Fruit fly (Drosophila melanogaster) whole organism, embryonic: Measurements from ENCODE around the gene CG9328.

ENCODE experiments used
- Adf1 ChIP-seq: fragments of 200-800 bp; sonication (Bioruptor generic); IDR thresholded peaks from 2 replicates; pipeline ENCODE4 v1.3.6; 2022; ENCODE audit warnings: missing biosample characterization, missing genetic modification characterization
- Antp ChIP-seq: fragments of 200-800 bp; sonication (Bioruptor generic); optimal IDR thresholded peaks from 3 replicates; lab custom pipeline; 2016; ENCODE audit warnings: missing biosample characterization, missing genetic modification characterization
- CG11398 ChIP-seq: fragments of 200-800 bp; sonication (Bioruptor generic); optimal IDR thresholded peaks from 2 replicates; lab custom pipeline; 2016; ENCODE audit warnings: missing biosample characterization, missing genetic modification characterization
- CG11723 ChIP-seq: fragments of 200-800 bp; sonication (Bioruptor generic); optimal IDR thresholded peaks from 2 replicates; lab custom pipeline; 2017; ENCODE audit warnings: missing biosample characterization, mild to moderate bottlenecking, missing genetic modification characterization
- CG12071 ChIP-seq: fragments of 200-800 bp; sonication (Bioruptor generic); optimal IDR thresholded peaks from 3 replicates; lab custom pipeline; 2018; ENCODE audit warnings: missing biosample characterization, mild to moderate bottlenecking, missing genetic modification characterization
- CG12155 ChIP-seq: fragments of 200-800 bp; sonication (Bioruptor generic); optimal IDR thresholded peaks from 3 replicates; lab custom pipeline; 2016; ENCODE audit warnings: missing biosample characterization, missing genetic modification characterization
- CG12391 ChIP-seq: fragments of 200-800 bp; sonication (Bioruptor generic); optimal IDR thresholded peaks from 3 replicates; lab custom pipeline; 2018; ENCODE audit warnings: missing biosample characterization, mild to moderate bottlenecking, missing genetic modification characterization, moderate library complexity
- CG13424 ChIP-seq: fragments of 200-800 bp; sonication (Bioruptor generic); optimal IDR thresholded peaks from 2 replicates; lab custom pipeline; 2019; ENCODE audit warnings: missing biosample characterization, mild to moderate bottlenecking, missing genetic modification characterization, moderate library complexity
- CG15011 ChIP-seq: fragments of 200-800 bp; sonication (Bioruptor generic); optimal IDR thresholded peaks from 3 replicates; lab custom pipeline; 2018; ENCODE audit warnings: missing biosample characterization, mild to moderate bottlenecking, missing genetic modification characterization
- CG1529 ChIP-seq: fragments of 200-800 bp; sonication (Bioruptor generic); optimal IDR thresholded peaks from 3 replicates; lab custom pipeline; 2018; ENCODE audit warnings: missing biosample characterization, missing genetic modification characterization
- CG2202 ChIP-seq: fragments of 200-800 bp; sonication (Bioruptor generic); optimal IDR thresholded peaks from 2 replicates; lab custom pipeline; 2018; ENCODE audit warnings: missing biosample characterization, mild to moderate bottlenecking, missing genetic modification characterization
- CG30431 ChIP-seq: fragments of 200-800 bp; sonication (Bioruptor generic); optimal IDR thresholded peaks from 2 replicates; lab custom pipeline; 2017; ENCODE audit warnings: missing biosample characterization, missing genetic modification characterization
- CG34422 ChIP-seq: fragments of 200-800 bp; sonication (Bioruptor generic); IDR thresholded peaks from 3 replicates; pipeline ENCODE4 v1.3.6; 2022; ENCODE audit warnings: missing biosample characterization, missing genetic modification characterization
- CG3847 ChIP-seq: fragments of 200-800 bp; sonication (Bioruptor generic); IDR thresholded peaks from 2 replicates; pipeline ENCODE4 v1.3.6; 2022; ENCODE audit warnings: missing biosample characterization, missing genetic modification characterization
- CG4328 ChIP-seq: fragments of 200-800 bp; sonication (Bioruptor generic); optimal IDR thresholded peaks from 3 replicates; lab custom pipeline; 2017; ENCODE audit warnings: missing biosample characterization, missing genetic modification reagents, missing genetic modification characterization
- CG4360 ChIP-seq: fragments of 200-800 bp; sonication (Bioruptor generic); IDR thresholded peaks from 2 replicates; pipeline ENCODE4 v1.3.6; 2022; ENCODE audit warnings: missing biosample characterization, missing genetic modification characterization
- CG4404 ChIP-seq: fragments of 200-800 bp; sonication (Bioruptor generic); IDR thresholded peaks from 2 replicates; pipeline ENCODE4 v1.3.6; 2022; ENCODE audit warnings: missing biosample characterization, missing genetic modification characterization
- CG7987 ChIP-seq: fragments of 200-800 bp; sonication (Bioruptor generic); optimal IDR thresholded peaks from 2 replicates; lab custom pipeline; 2018; ENCODE audit warnings: missing biosample characterization, mild to moderate bottlenecking, missing genetic modification characterization, moderate library complexity
- CG9215 ChIP-seq: fragments of 200-800 bp; sonication (Bioruptor generic); IDR thresholded peaks from 2 replicates; pipeline ENCODE4 v1.3.6; 2022; ENCODE audit warnings: missing biosample characterization, missing genetic modification characterization
- D ChIP-seq, 2 experiments: fragments of 200-800 bp in 1 of 2; fragments of >200 bp in 1 of 2; sonication (Bioruptor generic) in 1 of 2; optimal IDR thresholded peaks; 2 replicates in 1 of 2; 3 replicates in 1 of 2; lab custom pipeline; 2017; ENCODE audit warnings: mild to moderate bottlenecking in 1 of 2, missing biosample characterization in 1 of 2, missing genetic modification characterization in 1 of 2, missing genetic modification reagents in 1 of 2
- Dad ChIP-seq: fragments of 200-800 bp; sonication (Bioruptor generic); optimal IDR thresholded peaks from 3 replicates; lab custom pipeline; 2016; ENCODE audit warnings: missing biosample characterization, missing genetic modification characterization
- Deaf1 ChIP-seq: fragments of 200-800 bp; optimal IDR thresholded peaks from 3 replicates; lab custom pipeline; 2019; ENCODE audit warnings: missing biosample characterization, mild to moderate bottlenecking, missing genetic modification characterization, moderate library complexity
- Dfd ChIP-seq, 2 experiments: fragments of >200 bp; optimal IDR thresholded peaks; 2 replicates each; lab custom pipeline; 2017; ENCODE audit warnings: missing biosample characterization in 2 of 2, missing genetic modification characterization in 2 of 2
- Eip74EF ChIP-seq, 2 experiments: fragments of 200-800 bp in 1 of 2; fragments of >200 bp in 1 of 2; sonication (Bioruptor generic) in 1 of 2; optimal IDR thresholded peaks; 2 replicates each; lab custom pipeline; 2017 to 2019; ENCODE audit warnings: missing biosample characterization in 2 of 2, missing genetic modification characterization in 2 of 2, mild to moderate bottlenecking in 1 of 2, moderate library complexity in 1 of 2
- Hr39 ChIP-seq: fragments of >200 bp; optimal IDR thresholded peaks from 2 replicates; lab custom pipeline; 2017
- Hr51 ChIP-seq, 2 experiments: fragments of 200-800 bp; sonication (Bioruptor generic); optimal IDR thresholded peaks; 2 replicates in 1 of 2; 3 replicates in 1 of 2; lab custom pipeline; 2016 to 2018; ENCODE audit warnings: missing biosample characterization in 2 of 2, missing genetic modification characterization in 2 of 2, mild to moderate bottlenecking in 1 of 2, moderate library complexity in 1 of 2
- Hr78 ChIP-seq, 2 experiments: fragments of 200-800 bp in 1 of 2; fragments of >200 bp in 1 of 2; sonication (Bioruptor generic) in 1 of 2; optimal IDR thresholded peaks; 2 replicates each; lab custom pipeline; 2017 to 2019; ENCODE audit warnings: missing biosample characterization in 2 of 2, missing genetic modification characterization in 2 of 2, mild to moderate bottlenecking in 1 of 2, moderate library complexity in 1 of 2
- MTF-1 ChIP-seq: fragments of 200-800 bp; sonication (Bioruptor generic); optimal IDR thresholded peaks from 2 replicates; lab custom pipeline; 2018; ENCODE audit warnings: missing biosample characterization, mild to moderate bottlenecking, missing genetic modification characterization, borderline replicate concordance
- Max ChIP-seq: fragments of 200-800 bp; sonication (Bioruptor generic); optimal IDR thresholded peaks from 2 replicates; lab custom pipeline; 2016; ENCODE audit warnings: missing biosample characterization, mild to moderate bottlenecking, missing genetic modification characterization
- NfI ChIP-seq: fragments of 200-800 bp; sonication (Bioruptor generic); optimal IDR thresholded peaks from 3 replicates; lab custom pipeline; 2018; ENCODE audit warnings: missing biosample characterization, mild to moderate bottlenecking, missing genetic modification characterization, moderate library complexity
- Oli ChIP-seq: fragments of 200-800 bp; sonication (Bioruptor generic); optimal IDR thresholded peaks from 2 replicates; lab custom pipeline; 2018; ENCODE audit warnings: missing biosample characterization, mild to moderate bottlenecking, missing genetic modification characterization, moderate library complexity
- Rx ChIP-seq: fragments of 200-800 bp; sonication (Bioruptor generic); IDR thresholded peaks from 2 replicates; pipeline ENCODE4 v1.3.6; 2022; ENCODE audit warnings: missing biosample characterization, missing genetic modification characterization
- Usf ChIP-seq: fragments of 200-800 bp; sonication (Bioruptor generic); optimal IDR thresholded peaks from 2 replicates; lab custom pipeline; 2017; ENCODE audit warnings: missing genotype, missing biosample characterization, missing genetic modification characterization
- bigmax ChIP-seq: fragments of 200-800 bp; sonication (Bioruptor generic); optimal IDR thresholded peaks from 2 replicates; lab custom pipeline; 2018; ENCODE audit warnings: missing biosample characterization, mild to moderate bottlenecking, missing genetic modification characterization
- cato ChIP-seq: fragments of 200-800 bp; sonication (Bioruptor generic); optimal IDR thresholded peaks from 2 replicates; lab custom pipeline; 2016; ENCODE audit warnings: missing biosample characterization, missing genetic modification characterization, borderline replicate concordance
- disco-r ChIP-seq: fragments of 200-800 bp; sonication (Bioruptor generic); optimal IDR thresholded peaks from 2 replicates; lab custom pipeline; 2016; ENCODE audit warnings: missing biosample characterization, missing genetic modification characterization
- ewg ChIP-seq: fragments of 200-800 bp; sonication (Bioruptor generic); optimal IDR thresholded peaks from 3 replicates; lab custom pipeline; 2017; ENCODE audit warnings: mild to moderate bottlenecking, missing biosample characterization, missing genetic modification reagents, missing genetic modification characterization
- eyg ChIP-seq: fragments of 200-800 bp; sonication (Bioruptor generic); optimal IDR thresholded peaks from 3 replicates; lab custom pipeline; 2016; ENCODE audit warnings: missing biosample characterization, missing genetic modification characterization
- ftz-f1 ChIP-seq: fragments of 200-800 bp; sonication (Bioruptor generic); optimal IDR thresholded peaks from 2 replicates; lab custom pipeline; 2016; ENCODE audit warnings: missing biosample characterization, missing genetic modification characterization
- gfzf ChIP-seq: fragments of 200-800 bp; sonication (Bioruptor generic); optimal IDR thresholded peaks from 2 replicates; lab custom pipeline; 2016; ENCODE audit warnings: missing biosample characterization, mild to moderate bottlenecking, missing genetic modification characterization, moderate library complexity
- hbn ChIP-seq: fragments of 200-800 bp; sonication (Bioruptor generic); IDR thresholded peaks from 2 replicates; pipeline ENCODE4 v1.3.6; 2022; ENCODE audit warnings: missing biosample characterization, missing genetic modification characterization; ENCODE audit not compliant: partially characterized antibody
- lmd ChIP-seq: fragments of 200-800 bp; sonication (Bioruptor generic); IDR thresholded peaks from 2 replicates; pipeline ENCODE4 v1.3.6; 2022; ENCODE audit warnings: missing biosample characterization, missing genetic modification characterization
- nau ChIP-seq: fragments of 200-800 bp; sonication (Bioruptor generic); optimal IDR thresholded peaks from 3 replicates; lab custom pipeline; 2017; ENCODE audit warnings: missing biosample characterization, mild to moderate bottlenecking, missing genetic modification characterization, missing genetic modification reagents
- pb ChIP-seq: fragments of 200-800 bp; sonication (Bioruptor generic); optimal IDR thresholded peaks from 3 replicates; lab custom pipeline; 2016; ENCODE audit warnings: missing biosample characterization, missing genetic modification characterization
- pzg ChIP-seq: fragments of 200-800 bp; sonication (Bioruptor generic); optimal IDR thresholded peaks from 3 replicates; lab custom pipeline; 2018; ENCODE audit warnings: missing biosample characterization, mild to moderate bottlenecking, missing genetic modification characterization, moderate library complexity
- run ChIP-seq: fragments of 200-800 bp; sonication (Bioruptor generic); optimal IDR thresholded peaks from 3 replicates; lab custom pipeline; 2018; ENCODE audit warnings: missing biosample characterization, mild to moderate bottlenecking, missing genetic modification characterization
- slbo ChIP-seq: fragments of 200-800 bp; sonication (Bioruptor generic); IDR thresholded peaks from 2 replicates; pipeline ENCODE4 v1.3.6; 2022; ENCODE audit warnings: missing biosample characterization, missing genetic modification characterization
- sob ChIP-seq: fragments of 200-800 bp; sonication (Bioruptor generic); IDR thresholded peaks from 2 replicates; pipeline ENCODE4 v1.3.6; 2022; ENCODE audit warnings: missing biosample characterization, missing genetic modification characterization
- stc ChIP-seq: fragments of 200-800 bp; sonication (Bioruptor generic); IDR thresholded peaks from 2 replicates; pipeline ENCODE4 v1.3.6; 2022; ENCODE audit warnings: missing biosample characterization, missing genetic modification characterization
- wek ChIP-seq: fragments of 200-800 bp; sonication (Bioruptor generic); optimal IDR thresholded peaks from 3 replicates; lab custom pipeline; 2018; ENCODE audit warnings: missing biosample characterization, mild to moderate bottlenecking, missing genetic modification characterization, moderate library complexity
- wor ChIP-seq: fragments of 200-800 bp; sonication (Bioruptor generic); IDR thresholded peaks from 2 replicates; pipeline ENCODE4 v1.3.6; 2022; ENCODE audit warnings: missing biosample characterization, missing genetic modification characterization

CG9328 gene

DNA sequence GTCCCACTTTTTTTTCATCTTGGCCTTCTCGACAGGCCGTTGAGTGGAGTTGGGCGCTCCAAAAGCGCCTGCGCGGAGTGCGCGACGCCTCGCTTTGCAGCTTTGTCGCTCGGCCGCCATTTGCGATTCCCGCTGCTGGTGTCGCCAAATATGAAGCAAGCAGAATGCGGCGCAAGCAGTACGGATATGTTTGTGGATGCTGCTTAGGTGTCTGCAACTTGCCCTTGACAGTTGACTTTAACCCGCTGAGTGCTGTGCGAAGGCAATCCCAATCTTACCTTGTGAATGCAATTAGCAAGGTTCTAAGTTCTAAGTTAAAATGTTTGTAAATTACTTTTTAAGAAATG, 24.5 kb downstream of the CG9328 start (continued):
- TF ChIP-seq CG7987 (GFP tag; lab: Kevin White, UChicago): no peak
- no peak for TF ChIP-seq bigmax
- peak; percentile 6 for TF ChIP-seq ftz-f1 (GFP tag; lab: Kevin White, UChicago)
- no peak for TF ChIP-seq hbn (GFP tag; lab: Robert Waterston, UW)
- TF ChIP-seq CG12155 (GFP tag; lab: Kevin White, UChicago): no peak
- TF ChIP-seq CG34422 (GFP tag; lab: Robert Waterston, UW): no peak
- TF ChIP-seq CG1529 (GFP tag; lab: Kevin White, UChicago): no peak
- TF ChIP-seq Deaf1 (tag; lab: Kevin White, UChicago): peak; percentile 22
- TF ChIP-seq CG11723 (GFP tag; lab: Kevin White, UChicago): no peak
- no peak for TF ChIP-seq CG15011 (GFP tag; lab: Kevin White, UChicago)
- TF ChIP-seq wek (GFP tag; lab: Kevin White, UChicago): no peak
- TF ChIP-seq Hr51 (GFP tag; optimal IDR thresholded peaks at IDR 0.05; lab: Kevin White, UChicago): no peak
- no peak for TF ChIP-seq CG12391
- no peak for TF ChIP-seq wor (GFP tag; lab: Robert Waterston, UW)
- no peak for TF ChIP-seq gfzf
- no peak for TF ChIP-seq slbo (GFP tag; lab: Robert Waterston, UW)
- TF ChIP-seq CG30431: no peak
- no peak for TF ChIP-seq sob (GFP tag; lab: Robert Waterston, UW)
- TF ChIP-seq ewg (GFP tag; lab: Kevin White, UChicago): peak; percentile 64
- TF ChIP-seq Dad: no peak
- no peak for TF ChIP-seq cato
- no peak for TF ChIP-seq CG9215 (GFP tag; lab: Robert Waterston, UW)
- TF ChIP-seq CG4328 (GFP tag; lab: Kevin White, UChicago): no peak
- TF ChIP-seq Rx (GFP tag; lab: Robert Waterston, UW): no peak
- no peak for TF ChIP-seq Hr39
- TF ChIP-seq CG4404: no peak
- TF ChIP-seq disco-r: peak; percentile 13
- no peak for TF ChIP-seq Adf1 (GFP tag; lab: Robert Waterston, UW)
- TF ChIP-seq CG12071 (GFP tag; lab: Kevin White, UChicago): no peak
- TF ChIP-seq CG13424: no peak
- TF ChIP-seq pb (GFP tag; lab: Kevin White, UChicago): no peak
- no peak for TF ChIP-seq Max (GFP tag; lab: Kevin White, UChicago)
- no peak for TF ChIP-seq MTF-1 (GFP tag; lab: Kevin White, UChicago)
- TF ChIP-seq Oli (tag; lab: Kevin White, UChicago): no peak
- TF ChIP-seq D (optimal IDR thresholded peaks at IDR 0.05; lab: Kevin White, UChicago): no peak
- no peak for TF ChIP-seq D (GFP tag; optimal IDR thresholded peaks at IDR 0.05; lab: Kevin White, UChicago)
- TF ChIP-seq CG2202 (tag; lab: Kevin White, UChicago): no peak
- TF ChIP-seq nau (GFP tag; lab: Kevin White, UChicago): no peak
- TF ChIP-seq eyg: no peak
- no peak for TF ChIP-seq Dfd (GFP tag; optimal IDR thresholded peaks at IDR 0.05; lab: Kevin White, UChicago)
- no peak for TF ChIP-seq Antp (GFP tag; lab: Kevin White, UChicago)
- no peak for TF ChIP-seq Usf
- peak in 1 of 2 experiments; percentile 56 for TF ChIP-seq Hr78 (GFP tag; optimal IDR thresholded peaks at IDR 0.05; lab: Kevin White, UChicago)
- no peak for TF ChIP-seq CG11398 (GFP tag; lab: Kevin White, UChicago)
- TF ChIP-seq lmd (GFP tag; lab: Robert Waterston, UW): no peak
- no peak for TF ChIP-seq CG4360 (GFP tag; lab: Robert Waterston, UW)
- no peak for TF ChIP-seq NfI (GFP tag; lab: Kevin White, UChicago)
- TF ChIP-seq pzg (GFP tag; lab: Kevin White, UChicago): no peak
- TF ChIP-seq Eip74EF (GFP tag; optimal IDR thresholded peaks at IDR 0.05; lab: Kevin White, UChicago): no peak
- TF ChIP-seq CG3847 (GFP tag; lab: Robert Waterston, UW): no peak
- TF ChIP-seq stc: no peak
- TF ChIP-seq run (tag; lab: Kevin White, UChicago): no peak
